Fruit fly (Drosophila melanogaster) whole organism, pupa: Measurements from ENCODE around the gene CG34426.

ENCODE experiments used
- CG10348 ChIP-seq: fragments of 200-800 bp; sonication (Bioruptor generic); IDR thresholded peaks from 2 replicates; pipeline ENCODE4 v1.3.6; 2022; ENCODE audit warnings: missing biosample characterization, missing genetic modification characterization
- CG12605 ChIP-seq: fragments of 200-800 bp; sonication (Bioruptor generic); IDR thresholded peaks from 2 replicates; pipeline ENCODE4 v1.3.6; 2022; ENCODE audit warnings: missing biosample characterization, missing genetic modification characterization
- CG13204 ChIP-seq: fragments of 200-800 bp; sonication (Bioruptor generic); optimal IDR thresholded peaks from 2 replicates; lab custom pipeline; 2018; ENCODE audit warnings: missing biosample characterization, mild to moderate bottlenecking, missing genetic modification characterization, moderate library complexity
- CG14655 ChIP-seq: fragments of 200-800 bp; sonication (Bioruptor generic); optimal IDR thresholded peaks from 3 replicates; lab custom pipeline; 2017; ENCODE audit warnings: mild to moderate bottlenecking, missing biosample characterization, missing genetic modification reagents, missing genetic modification characterization
- CG15710 ChIP-seq: fragments of 200-800 bp; sonication (Bioruptor generic); optimal IDR thresholded peaks from 2 replicates; lab custom pipeline; 2018; ENCODE audit warnings: missing biosample characterization, mild to moderate bottlenecking, missing genetic modification characterization, moderate library complexity
- CG17806 ChIP-seq: fragments of 200-800 bp; sonication (Bioruptor generic); optimal IDR thresholded peaks from 2 replicates; lab custom pipeline; 2018; ENCODE audit warnings: missing biosample characterization, mild to moderate bottlenecking, missing genetic modification characterization, moderate library complexity
- CG32121 ChIP-seq: fragments of 200-800 bp; sonication (Bioruptor generic); IDR thresholded peaks from 2 replicates; pipeline ENCODE4 v1.3.6; 2022; ENCODE audit warnings: missing biosample characterization, missing genetic modification characterization
- CG34367 ChIP-seq: fragments of 200-800 bp; sonication (Bioruptor generic); optimal IDR thresholded peaks from 2 replicates; lab custom pipeline; 2018; ENCODE audit warnings: missing biosample characterization, mild to moderate bottlenecking, missing genetic modification characterization
- CG4496 ChIP-seq: fragments of 200-800 bp; sonication (Bioruptor generic); IDR thresholded peaks from 3 replicates; pipeline ENCODE4 v1.3.6; 2022; ENCODE audit warnings: missing biosample characterization, missing genetic modification characterization
- CG8159 ChIP-seq: fragments of 200-800 bp; sonication (Bioruptor generic); optimal IDR thresholded peaks from 3 replicates; lab custom pipeline; 2018; ENCODE audit warnings: missing biosample characterization, mild to moderate bottlenecking, missing genetic modification characterization, moderate library complexity
- CG8301 ChIP-seq: fragments of 200-800 bp; sonication (Bioruptor generic); optimal IDR thresholded peaks from 2 replicates; lab custom pipeline; 2018; ENCODE audit warnings: missing biosample characterization, mild to moderate bottlenecking, missing genetic modification characterization
- CG9948 ChIP-seq: fragments of 200-800 bp; sonication (Bioruptor generic); optimal IDR thresholded peaks from 2 replicates; lab custom pipeline; 2018; ENCODE audit warnings: missing biosample characterization, mild to moderate bottlenecking, missing genetic modification characterization, moderate library complexity
- D1 ChIP-seq: fragments of 200-800 bp; sonication (Bioruptor generic); optimal IDR thresholded peaks from 2 replicates; lab custom pipeline; 2018; ENCODE audit warnings: missing biosample characterization, mild to moderate bottlenecking, missing genetic modification characterization, moderate library complexity
- EcR ChIP-seq: fragments of 200-800 bp; sonication (Bioruptor generic); optimal IDR thresholded peaks from 3 replicates; lab custom pipeline; 2019; ENCODE audit warnings: missing biosample characterization, missing genetic modification characterization, mild to moderate bottlenecking, moderate library complexity, missing genetic modification reagents
- Ets98B ChIP-seq: fragments of 200-800 bp; sonication (Bioruptor generic); IDR thresholded peaks from 2 replicates; pipeline ENCODE4 v1.3.6; 2022; ENCODE audit warnings: missing biosample characterization, missing genetic modification characterization
- Pif1A ChIP-seq: fragments of 200-800 bp; sonication (Bioruptor generic); optimal IDR thresholded peaks from 3 replicates; lab custom pipeline; 2016; ENCODE audit warnings: missing biosample characterization, missing genetic modification characterization
- Pif1B ChIP-seq: fragments of 200-800 bp; sonication (Bioruptor generic); optimal IDR thresholded peaks from 3 replicates; lab custom pipeline; 2016; ENCODE audit warnings: missing biosample characterization, missing genetic modification characterization
- Snoo ChIP-seq: fragments of 200-800 bp; sonication (Bioruptor generic); optimal IDR thresholded peaks from 3 replicates; lab custom pipeline; 2017; ENCODE audit warnings: missing biosample characterization, mild to moderate bottlenecking, missing genetic modification characterization, inconsistent platforms
- fd96Ca ChIP-seq: fragments of 200-800 bp; sonication (Bioruptor generic); IDR thresholded peaks from 3 replicates; pipeline ENCODE4 v1.3.6; 2022; ENCODE audit warnings: missing biosample characterization, missing genetic modification characterization
- gl ChIP-seq: fragments of 200-800 bp; sonication (Bioruptor generic); optimal IDR thresholded peaks from 2 replicates; lab custom pipeline; 2018; ENCODE audit warnings: missing biosample characterization, mild to moderate bottlenecking, missing genetic modification characterization
- rn ChIP-seq: fragments of 200-800 bp; sonication (Bioruptor generic); IDR thresholded peaks from 2 replicates; pipeline ENCODE4 v1.3.6; 2022; ENCODE audit warnings: missing biosample characterization, missing genetic modification characterization

CG34426 gene

DNA sequence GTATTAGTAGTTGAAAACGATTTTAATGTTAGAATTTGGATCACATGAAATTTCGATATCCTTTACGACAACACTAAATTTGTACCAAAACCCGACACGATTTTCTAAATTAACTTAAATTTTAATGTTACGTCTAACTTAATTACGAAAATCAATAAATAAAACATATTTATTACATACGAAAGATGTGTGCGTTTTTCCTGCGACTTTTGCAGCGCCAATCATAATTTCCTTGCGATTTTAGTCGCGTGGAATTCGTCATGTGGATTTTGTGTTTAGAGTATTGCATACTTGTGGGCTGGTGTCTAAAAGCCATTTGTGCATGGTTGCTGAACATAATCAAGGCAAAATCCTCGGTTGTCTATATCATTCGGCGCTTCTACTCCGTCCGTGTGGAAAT lies 3.7 kb upstream of the CG34426 start:
- TF ChIP-seq D1 (tag; lab: Kevin White, UChicago) = peak; percentile 4
- no peak for TF ChIP-seq rn (GFP tag; lab: Robert Waterston, UW)

DNA sequence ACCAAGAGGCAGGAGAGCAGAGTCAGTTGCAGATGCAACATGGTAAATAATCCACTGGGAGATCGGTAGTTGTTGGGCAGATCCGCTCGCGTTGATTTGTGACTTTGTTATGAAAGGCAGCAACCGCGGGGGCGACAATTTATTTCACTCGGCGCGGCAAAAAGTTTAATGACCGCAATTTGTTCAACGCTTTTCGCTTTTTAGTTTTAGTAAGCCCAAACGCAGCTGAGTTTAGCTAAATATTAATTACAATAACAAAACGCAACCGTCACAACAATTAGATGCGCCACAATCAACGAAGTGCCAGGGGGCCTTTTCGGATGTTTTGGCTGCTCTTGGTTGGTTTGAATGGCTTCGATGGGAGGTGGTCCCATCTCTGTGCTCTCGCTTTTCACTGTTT lies 1.8 kb upstream of the CG34426 start, which contains the start of gene CG13310:
TSS of gene CG13310 (minus strand) at position 101 of the 400 bp plus-strand sequence.
- TF ChIP-seq CG4496 (GFP tag; lab: Robert Waterston, UW) (no peak), CG9948 (tag; lab: Kevin White, UChicago) (no peak)

DNA sequence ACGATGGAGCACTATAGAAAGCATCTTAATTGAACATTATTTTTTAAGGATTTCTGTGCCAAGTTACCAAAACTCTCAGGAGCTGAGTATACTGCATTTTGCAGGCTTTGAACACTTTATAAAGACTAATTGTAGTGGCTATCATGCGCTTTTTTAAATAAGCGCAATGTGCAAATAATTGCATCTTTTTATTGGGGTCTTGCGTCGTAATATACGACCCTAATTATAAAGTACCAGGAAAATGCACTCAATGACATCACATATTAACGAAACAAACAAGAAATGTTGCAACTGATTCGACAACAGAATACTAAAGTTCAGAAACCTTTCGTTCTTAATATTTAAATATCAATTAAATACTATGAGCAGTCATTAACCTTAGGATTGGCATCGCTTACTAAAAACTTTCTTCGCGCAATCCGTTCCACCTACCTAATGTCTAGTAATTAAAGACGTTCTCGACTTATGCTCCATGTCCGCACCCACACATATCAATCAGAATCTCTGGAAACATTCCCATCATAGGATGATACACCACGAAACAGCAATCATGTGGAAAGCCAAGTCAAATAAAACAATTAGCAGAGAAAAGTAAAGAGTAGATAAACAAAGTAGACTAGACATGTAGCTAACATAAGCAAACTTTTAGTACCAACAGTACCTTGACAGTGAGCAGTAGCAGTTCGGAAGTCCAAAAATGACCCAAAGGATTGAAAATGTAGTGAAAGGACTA lies 2.0 kb downstream of the CG34426 start, which contains the start of the genes CG32023 and CG34427:
TSS of gene CG32023 (minus strand) at position 101 of the 733 bp plus-strand sequence.
TSS of gene CG34427 (plus strand) at position 683 of the 733 bp plus-strand sequence.
- no peak for TF ChIP-seq CG8159 (tag; lab: Kevin White, UChicago)
- no peak for TF ChIP-seq CG12605
- TF ChIP-seq EcR (GFP tag; lab: Kevin White, UChicago) = no peak

DNA sequence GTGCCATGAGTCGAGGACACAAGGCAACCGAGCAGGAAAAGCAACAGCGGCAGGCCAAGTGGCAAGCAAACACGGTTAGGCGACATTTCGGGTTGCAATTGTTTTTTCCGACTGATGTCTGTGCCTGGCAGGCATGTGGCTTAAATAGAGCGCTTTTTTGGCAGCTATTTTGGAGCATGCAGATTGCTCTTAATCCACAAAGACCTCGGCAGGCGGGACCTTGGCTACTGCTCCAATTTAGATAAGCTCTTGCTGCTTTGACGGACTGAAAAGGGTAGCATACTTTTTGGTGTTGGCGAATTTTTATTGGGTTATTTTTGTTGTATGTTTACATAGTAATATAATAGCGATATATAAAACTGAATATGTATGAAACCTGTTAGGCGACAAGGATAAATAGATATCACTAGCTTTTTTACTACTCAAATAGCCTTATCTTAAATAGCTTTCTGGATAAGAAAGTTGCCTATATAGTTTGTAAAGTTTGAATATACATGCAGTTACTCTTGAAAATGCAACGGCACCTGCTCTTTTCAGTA lies 4.9 kb downstream of the CG34426 start, which contains the start of the genes CG13312 and CG32024:
TSS of gene CG13312 (minus strand) at position 101 of the 539 bp plus-strand sequence.
TSS of gene CG32024 (plus strand) at position 489 of the 539 bp plus-strand sequence.
- TF ChIP-seq CG17806 = no peak
- TF ChIP-seq D1 (tag; lab: Kevin White, UChicago) = no peak
- TF ChIP-seq CG15710 (tag; lab: Kevin White, UChicago) = no peak
- no peak for TF ChIP-seq Snoo (tag; lab: Kevin White, UChicago)
- no peak for TF ChIP-seq EcR (GFP tag; lab: Kevin White, UChicago)
- TF ChIP-seq CG8159 (tag; lab: Kevin White, UChicago) = no peak
- no peak for TF ChIP-seq fd96Ca (GFP tag; lab: Robert Waterston, UW)
- no peak for TF ChIP-seq CG13204 (GFP tag; lab: Kevin White, UChicago)
- TF ChIP-seq CG8301 (tag; lab: Kevin White, UChicago) = no peak
- TF ChIP-seq Pif1B (GFP tag; lab: Kevin White, UChicago) = no peak
- no peak for TF ChIP-seq Ets98B (GFP tag; lab: Robert Waterston, UW)
- TF ChIP-seq CG9948 (tag; lab: Kevin White, UChicago) = no peak
- no peak for TF ChIP-seq CG4496 (GFP tag; lab: Robert Waterston, UW)
- no peak for TF ChIP-seq CG32121 (GFP tag; lab: Robert Waterston, UW)
- no peak for TF ChIP-seq rn (GFP tag; lab: Robert Waterston, UW)

DNA sequence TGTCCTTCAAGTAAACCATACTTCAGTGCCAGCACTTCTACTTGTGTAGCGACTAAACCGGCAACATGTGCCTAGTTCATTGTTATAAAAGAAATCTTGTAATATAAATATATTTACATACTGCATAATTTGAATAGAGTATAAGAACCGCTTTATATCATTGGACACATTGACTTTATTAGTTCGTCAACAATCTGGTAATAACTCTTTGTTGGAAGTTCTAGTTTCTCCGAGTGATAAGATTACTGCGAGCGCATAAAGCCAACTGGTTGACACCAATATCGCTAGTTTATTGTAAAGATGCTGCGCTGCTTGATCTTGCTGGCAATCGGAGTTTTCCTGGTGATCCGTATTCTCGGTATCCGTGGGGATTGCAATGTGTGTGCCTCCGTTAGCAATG lies 6.0 kb downstream of the CG34426 start, which contains the start of gene CG13308:
TSS of gene CG13308 (plus strand) at position 301 of the 400 bp plus-strand sequence.
- no peak for TF ChIP-seq CG12605
- no peak for TF ChIP-seq CG34367 (tag; lab: Kevin White, UChicago)
- TF ChIP-seq CG8159 (tag; lab: Kevin White, UChicago) = no peak
- no peak for TF ChIP-seq CG14655 (GFP tag; lab: Kevin White, UChicago)
- no peak for TF ChIP-seq gl (tag; lab: Kevin White, UChicago)
- no peak for TF ChIP-seq CG9948 (tag; lab: Kevin White, UChicago)
- TF ChIP-seq EcR (GFP tag; lab: Kevin White, UChicago) = no peak
- TF ChIP-seq CG4496 (GFP tag; lab: Robert Waterston, UW) = no peak
- TF ChIP-seq CG10348 = no peak
- no peak for TF ChIP-seq D1 (tag; lab: Kevin White, UChicago)
- TF ChIP-seq CG32121 (GFP tag; lab: Robert Waterston, UW) = no peak
- no peak for TF ChIP-seq CG15710 (tag; lab: Kevin White, UChicago)
- no peak for TF ChIP-seq CG17806
- TF ChIP-seq Pif1B (GFP tag; lab: Kevin White, UChicago) = no peak
- no peak for TF ChIP-seq Snoo (tag; lab: Kevin White, UChicago)

DNA sequence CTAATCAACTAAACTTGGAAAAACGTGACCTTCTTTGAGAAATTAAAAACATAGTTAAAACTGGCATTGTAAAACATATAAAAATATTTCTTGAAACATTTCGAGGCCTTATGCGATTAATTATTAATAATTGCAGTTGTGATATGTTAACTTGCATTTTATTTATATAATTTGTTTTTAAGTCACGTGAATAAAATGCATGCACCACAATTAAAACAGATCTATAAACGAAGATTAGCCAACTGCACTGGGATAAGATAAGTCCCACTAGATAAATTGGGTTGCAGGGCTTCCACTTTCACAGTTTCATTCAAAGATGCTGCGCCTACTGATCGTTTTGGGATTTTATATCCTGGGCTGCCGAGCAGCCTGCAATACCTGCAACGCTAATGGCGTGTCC lies 7.8 kb downstream of the CG34426 start, which contains the start of gene CG13309:
TSS of gene CG13309 (plus strand) at position 301 of the 400 bp plus-strand sequence.
- TF ChIP-seq CG10348 = no peak
- TF ChIP-seq gl (tag; lab: Kevin White, UChicago) = no peak
- TF ChIP-seq CG14655 (GFP tag; lab: Kevin White, UChicago) = no peak
- no peak for TF ChIP-seq rn (GFP tag; lab: Robert Waterston, UW)
- no peak for TF ChIP-seq Pif1A (GFP tag; lab: Kevin White, UChicago)
- no peak for TF ChIP-seq D1 (tag; lab: Kevin White, UChicago)
- no peak for TF ChIP-seq CG13204 (GFP tag; lab: Kevin White, UChicago)
- TF ChIP-seq CG9948 (tag; lab: Kevin White, UChicago) = no peak
- TF ChIP-seq Snoo (tag; lab: Kevin White, UChicago) = no peak
- TF ChIP-seq CG4496 (GFP tag; lab: Robert Waterston, UW) = no peak
- no peak for TF ChIP-seq CG17806
- no peak for TF ChIP-seq CG12605
- TF ChIP-seq Ets98B (GFP tag; lab: Robert Waterston, UW) = no peak
- TF ChIP-seq fd96Ca (GFP tag; lab: Robert Waterston, UW) = no peak
- no peak for TF ChIP-seq CG15710 (tag; lab: Kevin White, UChicago)
- no peak for TF ChIP-seq Pif1B (GFP tag; lab: Kevin White, UChicago)
- TF ChIP-seq CG32121 (GFP tag; lab: Robert Waterston, UW) = no peak
- TF ChIP-seq CG34367 (tag; lab: Kevin White, UChicago) = no peak
- TF ChIP-seq CG8159 (tag; lab: Kevin White, UChicago) = no peak
